Fruit fly (Drosophila melanogaster): ENCODE data around the gene Nmnat.

Gene Nmnat

dm6 chr3R:24944920-24945853, at the start of gene Nmnat, which contains the start of gene ssh:
Nmnat (plus strand) TSS chr3R:24945237.
ssh (minus strand) TSS chr3R:24944956.
- TF ChIP-seq CG7368 (GFP tag; optimal IDR thresholded peaks at IDR 0.05) (no peak), dac (GFP tag; optimal IDR thresholded peaks at IDR 0.05) (no peak), CG6792 (GFP tag; optimal IDR thresholded peaks at IDR 0.05) (no peak), CG31627 (GFP tag; optimal IDR thresholded peaks at IDR 0.05) (peak; percentile 31), Sox14 (GFP tag; optimal IDR thresholded peaks at IDR 0.05) (peak; percentile 42), Ets96B (tag; optimal IDR thresholded peaks at IDR 0.05) (peak; percentile 22), CG15336 (GFP tag; IDR thresholded peaks at IDR 0.05) (no peak), esn (GFP tag; optimal IDR thresholded peaks at IDR 0.05) (peak; percentile 66), topi (GFP tag; optimal IDR thresholded peaks at IDR 0.05) (peak; percentile 42), svp (GFP tag) (peak; percentile 88), vri (GFP tag; optimal IDR thresholded peaks at IDR 0.05) (no peak), Eip78C (GFP tag) (peak; percentile 80), lz (GFP tag; optimal IDR thresholded peaks at IDR 0.05) (peak; percentile 54)

DNA sequence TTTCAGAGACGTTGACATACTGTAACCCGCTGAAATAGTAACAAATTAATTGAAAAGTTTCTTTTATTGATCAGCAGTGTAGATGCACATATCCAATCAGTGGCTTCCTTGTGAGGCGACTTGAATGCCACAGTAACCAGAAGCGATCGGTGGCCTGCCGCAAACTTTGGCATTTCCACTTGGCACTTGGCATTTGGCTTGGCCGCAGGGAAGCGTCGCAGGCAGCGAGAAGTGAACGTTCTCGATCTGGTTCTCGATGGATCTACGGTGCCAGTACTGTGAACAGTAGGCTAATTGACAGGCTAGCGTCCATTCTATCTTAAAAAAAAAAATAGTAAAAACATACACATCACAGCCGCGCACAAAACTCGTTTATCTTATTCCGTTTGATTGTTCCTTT, 44.2 kb upstream of the Nmnat start, which contains the start of gene CG10845:
Gene CG10845, plus strand, starts transcription at position 301 of the 400 bp plus-strand sequence.
- no peak for TF ChIP-seq dac (GFP tag; optimal IDR thresholded peaks at IDR 0.05)
- TF ChIP-seq Hr38 (GFP tag; optimal IDR thresholded peaks at IDR 0.05) = no peak
- no peak for TF ChIP-seq spab (GFP tag; optimal IDR thresholded peaks at IDR 0.05)
- TF ChIP-seq CG1621 (tag; optimal IDR thresholded peaks at IDR 0.05) = no peak
- TF ChIP-seq CG10669 (GFP tag; optimal IDR thresholded peaks at IDR 0.05) = no peak
- no peak for TF ChIP-seq Eip93F (GFP tag; optimal IDR thresholded peaks at IDR 0.05)
- no peak for TF ChIP-seq cyc (GFP tag; optimal IDR thresholded peaks at IDR 0.05)
- TF ChIP-seq CG6163 (GFP tag; IDR thresholded peaks at IDR 0.05) = no peak
- TF ChIP-seq CG31627 (GFP tag; optimal IDR thresholded peaks at IDR 0.05) = no peak
- TF ChIP-seq CG6792 (GFP tag; optimal IDR thresholded peaks at IDR 0.05) = no peak
- TF ChIP-seq fd59A (GFP tag; optimal IDR thresholded peaks at IDR 0.05) = no peak
- no peak for TF ChIP-seq Smox (GFP tag; optimal IDR thresholded peaks at IDR 0.05)
- TF ChIP-seq Ets21C (GFP tag; optimal IDR thresholded peaks at IDR 0.05) = no peak
- no peak for TF ChIP-seq CG8319 (GFP tag; optimal IDR thresholded peaks at IDR 0.05)
- TF ChIP-seq Ets96B (tag; optimal IDR thresholded peaks at IDR 0.05) = no peak
- TF ChIP-seq CG9139 (GFP tag; optimal IDR thresholded peaks at IDR 0.05) = no peak
- TF ChIP-seq CG8119 (GFP tag; IDR thresholded peaks at IDR 0.05) = no peak
- no peak for TF ChIP-seq Sox14 (GFP tag; optimal IDR thresholded peaks at IDR 0.05)

DNA sequence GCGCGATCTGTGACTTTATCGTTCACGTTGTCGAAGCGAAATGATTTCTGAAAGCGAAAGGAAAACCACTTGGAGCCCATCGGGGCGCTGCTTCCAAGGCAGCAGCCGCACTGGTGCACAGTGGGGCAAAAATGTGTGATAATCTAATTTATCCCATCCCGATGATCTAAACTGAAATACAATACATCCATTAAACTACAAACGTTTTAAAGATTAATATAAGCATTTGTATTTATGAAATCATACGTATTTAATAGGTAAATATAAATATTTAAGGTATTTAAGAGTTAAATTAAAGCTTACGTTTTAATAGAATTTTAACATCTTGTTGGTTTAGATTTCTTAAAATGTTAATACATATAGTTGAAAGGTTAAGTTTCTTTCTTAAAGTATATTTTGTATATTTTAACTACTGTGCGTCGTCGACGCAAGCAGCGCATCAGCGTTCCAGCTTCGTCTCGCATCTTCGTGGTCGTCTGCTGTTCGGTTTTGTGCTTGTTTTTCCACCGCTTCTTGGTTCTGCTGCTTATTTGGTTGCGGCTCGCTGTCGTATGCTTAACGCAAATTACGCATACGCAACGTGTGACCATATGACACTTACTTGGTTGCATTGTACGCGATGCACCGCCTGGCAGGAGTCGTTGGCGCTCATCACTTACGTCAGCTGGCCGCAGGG, 38.9 kb upstream of the Nmnat start, which contains the start of gene CG13643:
Gene CG13643, minus strand, starts transcription at position 46 of the 676 bp plus-strand sequence.
- TF ChIP-seq fd59A (GFP tag; optimal IDR thresholded peaks at IDR 0.05) (no peak), lz (GFP tag; optimal IDR thresholded peaks at IDR 0.05) (no peak), cyc (GFP tag; optimal IDR thresholded peaks at IDR 0.05) (peak; percentile 1), Eip93F (GFP tag; optimal IDR thresholded peaks at IDR 0.05) (no peak), Ets21C (GFP tag; optimal IDR thresholded peaks at IDR 0.05) (no peak), CG3919 (GFP tag; optimal IDR thresholded peaks at IDR 0.05) (peak; percentile 67), CG32006 (GFP tag; optimal IDR thresholded peaks at IDR 0.05) (peak; percentile 85), CG8119 (GFP tag; IDR thresholded peaks at IDR 0.05) (peak; percentile 86), CG1621 (tag; optimal IDR thresholded peaks at IDR 0.05) (no peak), CG34406 (GFP tag; optimal IDR thresholded peaks at IDR 0.05) (peak; percentile 62), spab (GFP tag; optimal IDR thresholded peaks at IDR 0.05) (no peak), dsx (GFP tag; optimal IDR thresholded peaks at IDR 0.05; ENCODE audit: poor library complexity, severe bottlenecking) (peak; percentile 12), CG7368 (GFP tag; optimal IDR thresholded peaks at IDR 0.05) (peak; percentile 11), CG8632 (GFP tag; optimal IDR thresholded peaks at IDR 0.05) (peak; percentile 66), CG6792 (GFP tag; optimal IDR thresholded peaks at IDR 0.05) (peak; percentile 34), Blimp-1 (GFP tag; optimal IDR thresholded peaks at IDR 0.05) (peak; percentile 54), OdsH (GFP tag; optimal IDR thresholded peaks at IDR 0.05) (peak; percentile 55), CG4318 (GFP tag; optimal IDR thresholded peaks at IDR 0.05) (peak; percentile 64), Ets96B (tag; optimal IDR thresholded peaks at IDR 0.05) (no peak), Gug (GFP tag; IDR thresholded peaks at IDR 0.05) (no peak), CG10631 (GFP tag; optimal IDR thresholded peaks at IDR 0.05) (peak; percentile 40), achi (GFP tag; optimal IDR thresholded peaks at IDR 0.05) (peak; percentile 74), pdm3 (GFP tag; optimal IDR thresholded peaks at IDR 0.05) (peak; percentile 23), dac (GFP tag; optimal IDR thresholded peaks at IDR 0.05) (peak; percentile 18), topi (GFP tag; optimal IDR thresholded peaks at IDR 0.05) (peak; percentile 12), CG15336 (GFP tag; IDR thresholded peaks at IDR 0.05) (peak; percentile 82), acj6 (GFP tag; optimal IDR thresholded peaks at IDR 0.05) (peak; percentile 58), Eip78C (GFP tag) (peak; percentile 88), eg (GFP tag; IDR thresholded peaks at IDR 0.05) (peak; percentile 31; the same call in 1 of the 3 replicates), CG31627 (GFP tag; optimal IDR thresholded peaks at IDR 0.05) (no peak), Met (GFP tag; optimal IDR thresholded peaks at IDR 0.05) (peak; percentile 18), net (GFP tag; optimal IDR thresholded peaks at IDR 0.05) (peak; percentile 64), vri (GFP tag; optimal IDR thresholded peaks at IDR 0.05) (no peak)

Measured in whole organism, prepupa.